Fruit fly (Drosophila melanogaster) whole organism, embryonic: ENCODE data around the gene zuc.

Source experiments
- Bteb2 ChIP-seq: fragments of 200-800 bp; sonication (Bioruptor generic); optimal IDR thresholded peaks from 2 replicates; lab custom pipeline; 2016; ENCODE audit warnings: missing biosample characterization, missing genetic modification characterization
- CG11695 ChIP-seq: fragments of 200-800 bp; sonication (Bioruptor generic); IDR thresholded peaks from 3 replicates; pipeline ENCODE4 v1.3.6; 2022; ENCODE audit warnings: missing biosample characterization, missing genetic modification characterization
- CG12219 ChIP-seq: fragments of 200-800 bp; sonication (Bioruptor generic); optimal IDR thresholded peaks from 3 replicates; lab custom pipeline; 2018; ENCODE audit warnings: missing biosample characterization, mild to moderate bottlenecking, missing genetic modification characterization
- CG1233 ChIP-seq: fragments of 200-800 bp; sonication (Bioruptor generic); optimal IDR thresholded peaks from 4 replicates; lab custom pipeline; 2018; ENCODE audit warnings: missing biosample characterization, mild to moderate bottlenecking, missing genetic modification characterization
- CG1529 ChIP-seq: fragments of 200-800 bp; sonication (Bioruptor generic); optimal IDR thresholded peaks from 3 replicates; lab custom pipeline; 2018; ENCODE audit warnings: missing biosample characterization, missing genetic modification characterization
- CG1602 ChIP-seq: fragments of 200-800 bp; sonication (Bioruptor generic); optimal IDR thresholded peaks from 3 replicates; lab custom pipeline; 2016; ENCODE audit warnings: missing biosample characterization, missing genetic modification characterization
- CG16813 ChIP-seq: fragments of 200-800 bp; sonication (Bioruptor generic); IDR thresholded peaks from 3 replicates; pipeline ENCODE4 v1.3.6; 2022; ENCODE audit warnings: missing biosample characterization, missing genetic modification characterization; ENCODE audit not compliant: partially characterized antibody
- CG2678 ChIP-seq: fragments of 200-800 bp; sonication (Bioruptor generic); optimal IDR thresholded peaks from 3 replicates; lab custom pipeline; 2019; ENCODE audit warnings: missing biosample characterization, mild to moderate bottlenecking, missing genetic modification characterization, moderate library complexity
- CG2712 ChIP-seq: fragments of 200-800 bp; optimal IDR thresholded peaks from 3 replicates; lab custom pipeline; 2019; ENCODE audit warnings: missing biosample characterization, mild to moderate bottlenecking, missing genetic modification characterization, moderate library complexity
- CG31365 ChIP-seq: fragments of 200-800 bp; sonication (Bioruptor generic); optimal IDR thresholded peaks from 2 replicates; lab custom pipeline; 2018; ENCODE audit warnings: missing biosample characterization, mild to moderate bottlenecking, missing genetic modification characterization
- CG3726 ChIP-seq: fragments of 200-800 bp; sonication (Bioruptor generic); IDR thresholded peaks from 3 replicates; pipeline ENCODE4, ENCODE4 v1.3.6; 2022; ENCODE audit warnings: missing biosample characterization, missing genetic modification characterization
- CG3995 ChIP-seq: fragments of 200-800 bp; sonication (Bioruptor generic); optimal IDR thresholded peaks from 3 replicates; lab custom pipeline; 2016; ENCODE audit warnings: missing biosample characterization, missing genetic modification characterization
- CG42726 ChIP-seq: fragments of 200-800 bp; sonication (Bioruptor generic); IDR thresholded peaks from 2 replicates; pipeline ENCODE4 v1.3.6; 2022; ENCODE audit warnings: missing biosample characterization, missing genetic modification characterization; ENCODE audit not compliant: partially characterized antibody
- CG4360 ChIP-seq: fragments of 200-800 bp; sonication (Bioruptor generic); IDR thresholded peaks from 2 replicates; pipeline ENCODE4 v1.3.6; 2022; ENCODE audit warnings: missing biosample characterization, missing genetic modification characterization
- CG43689 ChIP-seq: fragments of 200-800 bp; sonication (Bioruptor generic); IDR thresholded peaks from 2 replicates; pipeline ENCODE4 v1.3.6; 2022; ENCODE audit warnings: missing biosample characterization, missing genetic modification characterization
- CG4820 ChIP-seq: fragments of 200-800 bp; sonication (Bioruptor generic); optimal IDR thresholded peaks from 3 replicates; lab custom pipeline; 2016; ENCODE audit warnings: missing biosample characterization, missing genetic modification characterization
- CG6654 ChIP-seq: fragments of 200-800 bp; sonication (Bioruptor generic); optimal IDR thresholded peaks from 2 replicates; lab custom pipeline; 2017; ENCODE audit warnings: missing biosample characterization, mild to moderate bottlenecking, missing genetic modification characterization
- CG6683 ChIP-seq: fragments of 200-800 bp; sonication (Bioruptor generic); optimal IDR thresholded peaks from 2 replicates; lab custom pipeline; 2017; ENCODE audit warnings: missing biosample characterization, mild to moderate bottlenecking, missing genetic modification characterization, missing genetic modification reagents
- CG8765 ChIP-seq: fragments of 200-800 bp; sonication (Bioruptor generic); IDR thresholded peaks from 2 replicates; pipeline ENCODE4 v1.3.6; 2022; ENCODE audit warnings: missing biosample characterization, missing genetic modification characterization
- CG9609 ChIP-seq: fragments of 200-800 bp; sonication (Bioruptor generic); optimal IDR thresholded peaks from 3 replicates; lab custom pipeline; 2016; ENCODE audit warnings: missing biosample characterization, missing genetic modification characterization
- CG9727 ChIP-seq: fragments of 200-800 bp; sonication (Bioruptor generic); optimal IDR thresholded peaks from 3 replicates; lab custom pipeline; 2017; ENCODE audit warnings: missing biosample characterization, mild to moderate bottlenecking, missing genetic modification characterization
- CHES-1-like ChIP-seq: fragments of 200-800 bp; sonication (Bioruptor generic); optimal IDR thresholded peaks from 2 replicates; lab custom pipeline; 2016; ENCODE audit warnings: missing biosample characterization, missing genetic modification characterization
- CrebB ChIP-seq: fragments of 200-800 bp; sonication (Bioruptor generic); optimal IDR thresholded peaks from 3 replicates; lab custom pipeline; 2018; ENCODE audit warnings: missing biosample characterization, mild to moderate bottlenecking, missing genetic modification characterization
- D ChIP-seq, 2 experiments: fragments of 200-800 bp in 1 of 2; fragments of >200 bp in 1 of 2; sonication (Bioruptor generic) in 1 of 2; optimal IDR thresholded peaks; 2 replicates in 1 of 2; 3 replicates in 1 of 2; lab custom pipeline; 2017; ENCODE audit warnings: mild to moderate bottlenecking in 1 of 2, missing biosample characterization in 1 of 2, missing genetic modification characterization in 1 of 2, missing genetic modification reagents in 1 of 2
- Ets65A ChIP-seq: fragments of 200-800 bp; sonication (Bioruptor generic); peaks from one replicate; lab custom pipeline; 2016; ENCODE audit warnings: missing biosample characterization, missing genetic modification characterization
- Jarid2 ChIP-seq: fragments of 200-800 bp; sonication (Bioruptor generic); optimal IDR thresholded peaks from 3 replicates; lab custom pipeline; 2017; ENCODE audit warnings: mild to moderate bottlenecking, missing biosample characterization, missing genetic modification reagents, missing genetic modification characterization
- Neu2 ChIP-seq: fragments of 200-800 bp; sonication (Bioruptor generic); optimal IDR thresholded peaks from 3 replicates; lab custom pipeline; 2016; ENCODE audit warnings: missing biosample characterization, missing genetic modification characterization, borderline replicate concordance
- Opbp ChIP-seq: fragments of 200-800 bp; sonication (Bioruptor generic); IDR thresholded peaks from 3 replicates; pipeline ENCODE4 v1.3.6; 2022; ENCODE audit warnings: missing biosample characterization, missing genetic modification characterization; ENCODE audit not compliant: partially characterized antibody
- Trl ChIP-seq, 3 experiments: fragments of >200 bp in 2 of 3; fragments of 200-800 bp in 1 of 3; sonication (Bioruptor generic) in 1 of 3; optimal IDR thresholded peaks; 2 replicates in 1 of 3; 3 replicates in 2 of 3; lab custom pipeline; 2016 to 2017; ENCODE audit warnings: missing biosample characterization in 1 of 3, missing genetic modification characterization in 1 of 3
- ac ChIP-seq: fragments of 200-800 bp; sonication (Bioruptor generic); optimal IDR thresholded peaks from 3 replicates; lab custom pipeline; 2017; ENCODE audit warnings: missing biosample characterization, mild to moderate bottlenecking, missing genetic modification characterization
- az2 ChIP-seq: fragments of 200-800 bp; sonication (Bioruptor generic); optimal IDR thresholded peaks from 3 replicates; lab custom pipeline; 2016; ENCODE audit warnings: missing biosample characterization, missing genetic modification characterization
- bab2 ChIP-seq: fragments of 200-800 bp; sonication (Bioruptor generic); optimal IDR thresholded peaks from 2 replicates; lab custom pipeline; 2016; ENCODE audit warnings: missing biosample characterization, missing genetic modification characterization
- bigmax ChIP-seq: fragments of 200-800 bp; sonication (Bioruptor generic); optimal IDR thresholded peaks from 2 replicates; lab custom pipeline; 2018; ENCODE audit warnings: missing biosample characterization, mild to moderate bottlenecking, missing genetic modification characterization
- cas ChIP-seq: fragments of 200-800 bp; sonication (Bioruptor generic); IDR thresholded peaks from 2 replicates; pipeline ENCODE4 v1.3.6; 2022; ENCODE audit warnings: missing biosample characterization, missing genetic modification characterization
- crp ChIP-seq, 2 experiments: fragments of 200-800 bp; sonication (Bioruptor generic); optimal IDR thresholded peaks; 2 replicates in 1 of 2; 3 replicates in 1 of 2; lab custom pipeline; 2017; ENCODE audit warnings: missing biosample characterization in 2 of 2, missing genetic modification characterization in 2 of 2, mild to moderate bottlenecking in 1 of 2, moderate library complexity in 1 of 2
- en ChIP-seq: fragments of 200-800 bp; sonication (Bioruptor generic); optimal IDR thresholded peaks from 2 replicates; lab custom pipeline; 2016; ENCODE audit warnings: missing biosample characterization, missing genetic modification characterization
- gsb-n ChIP-seq: fragments of 200-800 bp; sonication (Bioruptor generic); optimal IDR thresholded peaks from 3 replicates; lab custom pipeline; 2018; ENCODE audit warnings: missing biosample characterization, mild to moderate bottlenecking, missing genetic modification characterization
- her ChIP-seq: fragments of 200-800 bp; sonication (Bioruptor generic); optimal IDR thresholded peaks from 2 replicates; lab custom pipeline; 2016; ENCODE audit warnings: missing biosample characterization, missing genetic modification characterization
- mirr ChIP-seq: fragments of 200-800 bp; sonication (Bioruptor generic); optimal IDR thresholded peaks from 3 replicates; lab custom pipeline; 2018; ENCODE audit warnings: missing biosample characterization, mild to moderate bottlenecking, missing genetic modification characterization
- prd ChIP-seq, 3 experiments: fragments of >200 bp in 2 of 3; fragments of 200-800 bp in 1 of 3; sonication (Bioruptor generic) in 1 of 3; optimal IDR thresholded peaks in 2 of 3; IDR thresholded peaks in 1 of 3; 2 replicates in 2 of 3; 3 replicates in 1 of 3; pipeline versions ENCODE4 v1.3.6 to Lab custom; 2017 to 2022; ENCODE audit warnings: missing biosample characterization in 1 of 3, missing genetic modification characterization in 1 of 3
- sens ChIP-seq: fragments of 200-800 bp; sonication (Bioruptor generic); peaks from one replicate; lab custom pipeline; 2016; ENCODE audit warnings: missing biosample characterization, missing genetic modification characterization
- shn ChIP-seq: fragments of 200-800 bp; sonication (Bioruptor generic); optimal IDR thresholded peaks from 3 replicates; lab custom pipeline; 2016; ENCODE audit warnings: missing biosample characterization, missing genetic modification characterization
- slou ChIP-seq: fragments of 200-800 bp; sonication (Bioruptor generic); optimal IDR thresholded peaks from 3 replicates; lab custom pipeline; 2016; ENCODE audit warnings: missing biosample characterization, missing genetic modification characterization
- sqz ChIP-seq: fragments of 200-800 bp; sonication (Bioruptor generic); optimal IDR thresholded peaks from 3 replicates; lab custom pipeline; 2018; ENCODE audit warnings: missing biosample characterization, mild to moderate bottlenecking, missing genetic modification characterization
- tap ChIP-seq: fragments of 200-800 bp; optimal IDR thresholded peaks from 3 replicates; lab custom pipeline; 2019; ENCODE audit warnings: missing biosample characterization, mild to moderate bottlenecking, missing genetic modification characterization, moderate library complexity
- wek ChIP-seq: fragments of 200-800 bp; sonication (Bioruptor generic); optimal IDR thresholded peaks from 3 replicates; lab custom pipeline; 2018; ENCODE audit warnings: missing biosample characterization, mild to moderate bottlenecking, missing genetic modification characterization, moderate library complexity
- z ChIP-seq: fragments of 200-800 bp; sonication (Bioruptor generic); IDR thresholded peaks from 3 replicates; pipeline ENCODE4 v1.3.6; 2022; ENCODE audit warnings: missing biosample characterization, missing genetic modification characterization

zuc gene

DNA sequence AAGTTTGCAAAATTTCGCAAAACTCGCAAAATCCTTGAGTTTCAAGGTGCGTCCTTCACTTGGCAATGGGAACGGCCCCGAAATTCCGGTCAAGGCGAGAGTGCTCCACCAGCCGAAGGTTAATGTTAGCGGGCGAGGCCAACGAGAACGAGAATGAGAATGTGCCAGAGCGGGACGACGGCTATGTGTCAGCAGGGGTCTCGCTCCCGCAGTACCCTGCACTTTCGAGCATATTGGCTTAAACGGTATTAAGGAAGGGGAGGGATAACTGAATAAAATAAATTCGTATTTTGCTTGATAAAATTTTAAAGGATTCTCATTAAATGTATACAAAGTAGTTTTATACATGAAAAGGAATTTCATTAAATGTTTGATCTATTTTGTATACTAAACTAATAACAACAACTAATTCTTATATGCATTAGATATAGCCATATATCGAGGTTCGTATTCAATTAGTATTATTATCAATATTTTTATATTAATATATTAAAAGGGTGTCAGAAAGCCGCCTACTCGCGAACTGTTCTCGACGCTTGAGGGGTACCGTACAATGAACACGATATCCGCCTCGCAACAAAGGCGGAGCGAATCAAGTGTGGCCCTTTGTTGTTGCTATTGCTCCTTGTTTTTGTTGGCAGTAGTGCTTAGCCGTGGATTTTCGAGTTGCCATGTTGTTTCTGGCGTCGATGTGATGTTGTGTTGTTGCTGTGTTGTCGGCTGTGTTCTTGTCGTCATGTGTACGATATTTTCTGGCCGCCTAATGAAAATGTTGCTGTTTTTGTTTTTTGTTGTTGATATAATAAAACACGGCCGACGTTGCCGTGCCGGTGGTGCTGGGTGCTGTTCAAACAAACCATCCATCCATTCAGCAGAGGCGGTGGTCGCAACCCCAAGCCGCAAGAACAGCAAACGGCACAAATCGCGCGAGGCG, 17.0 kb upstream of the zuc start (continued):
- TF ChIP-seq CG6683 (GFP tag; lab: Kevin White, UChicago): peak; percentile 90
- TF ChIP-seq CG31365 (tag; lab: Kevin White, UChicago): no peak
- TF ChIP-seq CHES-1-like (GFP tag; lab: Kevin White, UChicago): peak; percentile 32
- TF ChIP-seq CrebB (tag; lab: Kevin White, UChicago): peak; percentile 51
- TF ChIP-seq CG2678 (tag; lab: Kevin White, UChicago): peak; percentile 99
- no peak for TF ChIP-seq CG4360 (GFP tag; lab: Robert Waterston, UW)
- peak; percentile 51 for TF ChIP-seq en (GFP tag; lab: Kevin White, UChicago)
- TF ChIP-seq Neu2 (GFP tag; lab: Kevin White, UChicago): no peak
- TF ChIP-seq crp (GFP tag; optimal IDR thresholded peaks at IDR 0.05; lab: Kevin White, UChicago): peak in 1 of 2 experiments; percentile 58
- peak; percentile 89 for TF ChIP-seq Ets65A (GFP tag; lab: Kevin White, UChicago)
- peak; percentile 91 for TF ChIP-seq az2 (GFP tag; lab: Kevin White, UChicago)
- peak; percentile 81 for TF ChIP-seq sqz (GFP tag; lab: Kevin White, UChicago)
- TF ChIP-seq CG9727 (GFP tag; lab: Kevin White, UChicago): peak; percentile 100
- TF ChIP-seq Bteb2 (GFP tag; lab: Kevin White, UChicago): peak; percentile 30
- TF ChIP-seq D (optimal IDR thresholded peaks at IDR 0.05; lab: Kevin White, UChicago): no peak
- peak; percentile 97 for TF ChIP-seq D (GFP tag; optimal IDR thresholded peaks at IDR 0.05; lab: Kevin White, UChicago)
- peak; percentile 95 for TF ChIP-seq CG1233
- peak; percentile 77 for TF ChIP-seq shn
- no peak for TF ChIP-seq z (GFP tag; lab: Robert Waterston, UW)
- peak; percentile 86 for TF ChIP-seq CG1529 (GFP tag; lab: Kevin White, UChicago)
- no peak for TF ChIP-seq bigmax (GFP tag; lab: Kevin White, UChicago)
- peak; percentile 89 for TF ChIP-seq slou
- peak; percentile 97 for TF ChIP-seq mirr (GFP tag; lab: Kevin White, UChicago)
- peak; percentile 79 for TF ChIP-seq Jarid2 (GFP tag; lab: Kevin White, UChicago)
- TF ChIP-seq CG16813 (GFP tag; lab: Robert Waterston, UW): no peak
- TF ChIP-seq tap (tag; lab: Kevin White, UChicago): peak; percentile 94
- peak; percentile 35 for TF ChIP-seq CG9609 (GFP tag; lab: Kevin White, UChicago)
- peak; percentile 45 for TF ChIP-seq CG3995
- TF ChIP-seq gsb-n: peak; percentile 95
- no peak for TF ChIP-seq CG3726
- peak; percentile 74 for TF ChIP-seq CG12219 (GFP tag; lab: Kevin White, UChicago)
- peak; percentile 92 for TF ChIP-seq sens (GFP tag; lab: Kevin White, UChicago)
- peak; percentile 93 for TF ChIP-seq CG1602 (GFP tag; lab: Kevin White, UChicago)
- TF ChIP-seq cas: no peak
- no peak for TF ChIP-seq prd (optimal IDR thresholded peaks at IDR 0.05; lab: Kevin White, UChicago)
- no peak for TF ChIP-seq prd (GFP tag; IDR thresholded peaks at IDR 0.05; lab: Robert Waterston, UW)
- TF ChIP-seq CG43689 (GFP tag; lab: Robert Waterston, UW): no peak
- no peak for TF ChIP-seq Trl (optimal IDR thresholded peaks at IDR 0.05; lab: Kevin White, UChicago)
- TF ChIP-seq Trl (GFP tag; optimal IDR thresholded peaks at IDR 0.05; lab: Kevin White, UChicago): peak; percentile 59
- no peak for TF ChIP-seq Opbp (GFP tag; lab: Robert Waterston, UW)
- TF ChIP-seq bab2 (GFP tag; lab: Kevin White, UChicago): peak; percentile 53
- TF ChIP-seq CG8765 (GFP tag; lab: Robert Waterston, UW): no peak
- peak; percentile 83 for TF ChIP-seq CG6654 (GFP tag; lab: Kevin White, UChicago)
- peak; percentile 91 for TF ChIP-seq CG4820 (GFP tag; lab: Kevin White, UChicago)
- TF ChIP-seq ac: peak; percentile 37
- peak; percentile 98 for TF ChIP-seq CG2712
- no peak for TF ChIP-seq wek (GFP tag; lab: Kevin White, UChicago)
- TF ChIP-seq her (GFP tag; lab: Kevin White, UChicago): peak; percentile 30
- TF ChIP-seq CG11695 (GFP tag; lab: Robert Waterston, UW): no peak
- no peak for TF ChIP-seq CG42726 (GFP tag; lab: Robert Waterston, UW)
